Fruit fly (Drosophila melanogaster): ENCODE data around the gene Muc18B.

DNA sequence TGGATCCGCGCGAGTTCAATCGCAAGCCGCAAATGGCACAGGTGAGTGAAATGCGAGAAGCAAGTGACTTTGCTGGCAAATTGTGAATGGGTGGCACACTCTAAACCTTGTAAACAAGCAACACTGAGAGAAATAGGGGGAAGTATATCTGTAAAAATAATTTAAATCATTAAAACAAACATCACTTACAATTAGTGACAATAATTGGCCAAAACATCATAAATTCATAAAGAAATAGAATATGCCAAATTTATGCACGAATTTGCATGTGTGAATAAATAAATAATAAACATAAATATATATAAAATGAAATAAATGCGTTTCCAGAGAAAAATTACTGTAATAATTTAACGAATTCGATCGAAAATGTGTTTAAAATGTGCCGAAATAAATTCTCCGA is 47.2 kb downstream of the Muc18B start:
- TF ChIP-seq Blimp-1 (GFP tag; optimal IDR thresholded peaks at IDR 0.05) (no peak), Hr38 (GFP tag; optimal IDR thresholded peaks at IDR 0.05) (no peak), CG6163 (GFP tag; IDR thresholded peaks at IDR 0.05) (no peak), spab (GFP tag; optimal IDR thresholded peaks at IDR 0.05) (no peak), Eip75B (GFP tag; optimal IDR thresholded peaks at IDR 0.05) (no peak), salr (GFP tag; optimal IDR thresholded peaks at IDR 0.05) (no peak), fd85E (GFP tag; optimal IDR thresholded peaks at IDR 0.05) (no peak), CG6276 (GFP tag; optimal IDR thresholded peaks at IDR 0.05) (no peak), topi (GFP tag; optimal IDR thresholded peaks at IDR 0.05) (no peak), Ets96B (tag; optimal IDR thresholded peaks at IDR 0.05) (peak; percentile 30), CG31627 (GFP tag; optimal IDR thresholded peaks at IDR 0.05) (no peak)
